Worm (Caenorhabditis elegans) whole organism, early embryonic: ENCODE data around the gene F35F10.6.

ENCODE experiments used
- ama-1 ChIP-seq: fragments of 150-350 bp; optimal IDR thresholded peaks from 2 replicates; lab custom pipeline; 2014
- ets-7 ChIP-seq: sonication (generic microtip); optimal IDR thresholded peaks from 2 replicates; lab custom pipeline; 2016; ENCODE audit warnings: missing genotype, missing genetic modification characterization, missing compliant biosample characterization
- flt-1 ChIP-seq: fragments of 200-800 bp; sonication (Bioruptor generic); IDR thresholded peaks from 2 replicates; pipeline ENCODE4 v1.3.6; 2022; ENCODE audit warnings: missing genetic modification characterization, missing compliant biosample characterization
- hnd-1 ChIP-seq: sonication (generic microtip); optimal IDR thresholded peaks from 2 replicates; lab custom pipeline; 2016; ENCODE audit warnings: missing genetic modification characterization, missing compliant biosample characterization
- scrt-1 ChIP-seq: fragments of 200-800 bp; sonication (Bioruptor generic); IDR thresholded peaks from 2 replicates; pipeline ENCODE4 v1.3.6; 2022; ENCODE audit warnings: missing genetic modification characterization, missing compliant biosample characterization
- tra-4 ChIP-seq: sonication (generic microtip); optimal IDR thresholded peaks from 2 replicates; lab custom pipeline; 2017; ENCODE audit warnings: missing genetic modification characterization, missing compliant biosample characterization

DNA sequence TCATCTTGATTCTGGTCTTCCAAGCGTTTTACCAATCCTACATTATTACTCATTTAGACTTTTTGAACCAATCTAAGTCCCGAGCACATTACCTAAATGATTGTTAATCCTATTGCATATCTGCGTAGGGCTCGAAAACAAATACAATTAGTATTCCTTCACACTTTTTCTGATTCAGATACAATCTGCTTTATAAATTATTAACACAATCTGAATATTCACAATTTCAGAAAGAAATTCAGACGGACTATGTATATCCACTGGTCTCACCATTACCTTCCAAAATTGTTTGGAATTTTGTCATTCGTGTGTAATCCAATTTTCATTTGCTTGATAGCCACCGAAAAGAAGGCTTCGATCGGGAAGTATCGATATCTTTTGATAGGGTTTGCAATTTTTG, 48.0 kb downstream of the F35F10.6 start, which contains the start of gene srj-11:
- TF ChIP-seq ets-7 (no peak), hnd-1 (tag; lab: Kevin White, UChicago) (no peak), ama-1 (no peak), scrt-1 (no peak), flt-1 (no peak), tra-4 (tag; lab: Kevin White, UChicago) (no peak)
